Fruit fly (Drosophila melanogaster) whole organism, larva: ENCODE measurements around the gene Lmx1a.

Experiments used
- noc ChIP-seq: fragments of 200-800 bp; sonication (Bioruptor generic); optimal IDR thresholded peaks from 3 replicates; lab custom pipeline; 2019; ENCODE audit warnings: missing biosample characterization, mild to moderate bottlenecking, missing genetic modification characterization, moderate library complexity

The Lmx1a gene

DNA sequence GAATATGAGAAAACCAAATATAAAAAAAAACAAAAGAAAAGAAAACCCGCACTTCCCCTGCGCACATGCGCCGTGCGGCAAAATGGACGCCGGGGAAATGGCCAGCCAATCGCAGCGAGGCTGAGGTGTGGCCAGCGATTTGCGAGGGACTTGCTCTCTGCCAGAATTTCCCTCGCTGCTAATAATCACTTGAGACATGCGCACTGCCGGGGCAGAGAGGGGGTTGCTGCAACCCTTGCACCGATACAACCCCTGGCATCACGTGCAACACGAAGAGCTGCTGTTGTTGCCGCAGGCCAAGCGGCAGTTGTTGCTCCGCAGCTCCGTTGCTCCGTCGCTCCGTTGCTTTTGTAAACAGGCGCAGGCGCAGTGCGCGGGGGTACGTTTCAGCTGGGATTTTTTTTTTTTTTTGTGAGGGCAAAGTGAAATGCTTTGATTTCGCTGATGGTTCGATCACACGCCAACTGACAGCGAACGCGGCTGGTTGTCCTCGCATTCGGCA, at the start of gene Lmx1a:
TSS of gene Lmx1a (plus strand) at position 452 of the 502 bp plus-strand sequence.
- TF ChIP-seq noc (tag; lab: Kevin White, UChicago): no peak

DNA sequence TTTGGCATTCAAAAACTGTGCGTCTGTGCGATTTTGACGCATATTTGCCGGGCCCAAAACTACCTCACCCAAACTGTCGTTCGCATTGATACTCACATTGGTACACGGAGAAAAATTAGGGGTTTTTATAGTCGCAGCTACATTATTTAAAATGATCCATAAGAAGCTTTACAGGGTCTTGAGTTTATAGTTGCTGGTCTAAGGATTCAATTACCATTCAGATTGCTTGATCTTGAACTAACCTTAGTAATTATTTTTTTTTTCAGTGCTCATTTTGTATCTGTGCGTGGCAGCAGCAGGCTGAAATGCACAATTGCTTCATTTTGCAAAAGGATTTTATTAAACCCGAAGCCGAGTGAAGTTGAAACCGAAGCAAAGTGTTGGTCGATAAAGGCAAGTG, 41.7 kb upstream of the Lmx1a start:
- TF ChIP-seq noc (tag; lab: Kevin White, UChicago): no peak

DNA sequence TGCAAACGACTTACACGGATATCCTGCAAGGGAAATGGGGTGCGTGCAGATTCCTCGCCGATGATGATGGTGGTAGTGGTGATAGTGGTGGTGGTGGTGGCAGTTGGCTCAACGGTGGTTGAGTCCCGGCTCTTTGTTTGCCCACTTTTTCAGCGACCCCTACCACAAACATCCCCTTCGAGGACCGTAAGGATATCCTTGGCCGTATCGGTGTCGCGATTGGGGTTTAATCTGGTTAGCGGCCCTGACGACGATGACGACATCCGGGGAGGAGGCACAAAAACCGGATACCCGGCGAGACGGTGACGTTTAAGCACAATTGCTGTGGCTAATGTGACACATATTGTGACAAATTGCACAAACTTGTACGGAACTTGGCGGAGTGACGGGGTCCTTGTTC, 39.4 kb upstream of the Lmx1a start:
- no peak for TF ChIP-seq noc (tag; lab: Kevin White, UChicago)

DNA sequence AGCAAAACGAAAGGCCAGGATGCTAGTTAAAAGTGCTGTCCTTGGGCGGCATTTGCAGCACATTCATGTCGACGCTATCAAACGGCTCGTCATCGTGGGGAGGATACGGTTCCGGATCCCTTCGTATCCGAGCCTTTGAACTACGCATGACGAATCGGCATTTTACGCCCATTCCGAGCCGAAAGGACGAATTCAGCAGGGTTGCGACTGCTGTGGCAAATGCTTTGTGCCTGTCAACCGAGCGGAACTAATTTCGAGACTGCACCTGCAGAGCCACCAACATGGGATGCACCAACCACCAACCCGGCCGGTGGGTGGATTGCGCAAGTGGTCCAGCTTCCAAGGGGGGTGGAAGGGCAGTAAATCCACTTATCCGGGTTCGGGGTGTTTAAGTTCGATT, 38.5 kb upstream of the Lmx1a start:
- TF ChIP-seq noc (tag; lab: Kevin White, UChicago): no peak

DNA sequence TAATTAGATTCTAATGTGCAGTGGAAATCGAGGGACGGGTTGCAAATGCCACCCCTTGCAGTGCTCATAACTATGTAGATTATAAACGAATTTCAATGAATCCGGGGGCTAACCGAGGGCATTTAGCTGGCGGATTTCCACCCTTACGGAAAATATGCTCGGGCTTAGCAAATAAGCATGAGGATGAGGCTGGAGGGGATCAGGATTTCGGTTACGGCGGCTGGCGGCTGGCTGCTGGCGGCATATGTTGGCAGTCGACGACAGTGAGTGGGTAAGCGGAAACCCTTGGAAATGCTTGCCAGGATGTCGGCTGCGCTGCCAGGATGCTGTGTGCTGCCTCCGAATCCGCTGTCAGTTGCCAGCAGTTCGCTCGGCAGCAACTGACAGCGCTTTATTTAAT, 34.4 kb upstream of the Lmx1a start:
- no peak for TF ChIP-seq noc (tag; lab: Kevin White, UChicago)

DNA sequence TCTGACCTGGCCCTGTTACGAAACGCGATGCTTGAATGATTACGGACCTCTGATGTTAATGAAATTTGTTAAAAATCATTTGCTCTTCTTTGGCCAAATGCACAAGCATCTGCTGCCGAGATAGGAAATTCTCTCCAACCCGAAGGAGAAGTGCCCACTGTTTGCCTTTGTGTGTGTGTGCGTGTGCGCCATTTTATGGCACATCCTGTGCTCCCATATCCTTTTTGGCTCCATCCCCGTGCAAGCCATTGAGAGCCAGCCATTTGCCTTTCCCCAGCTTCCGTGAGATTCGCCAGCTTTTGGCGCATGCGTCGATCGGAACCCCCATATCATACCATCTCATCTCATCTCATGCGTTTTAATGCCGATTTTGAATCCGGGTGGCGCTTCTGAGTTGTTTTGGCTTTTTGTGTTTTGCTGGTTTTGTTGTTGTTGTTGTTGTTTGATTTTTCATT, 32.9 kb upstream of the Lmx1a start, which contains the start of gene CG4328:
TSS of gene CG4328 (minus strand) at position 51 of the 455 bp plus-strand sequence.
- TF ChIP-seq noc (tag; lab: Kevin White, UChicago): no peak

DNA sequence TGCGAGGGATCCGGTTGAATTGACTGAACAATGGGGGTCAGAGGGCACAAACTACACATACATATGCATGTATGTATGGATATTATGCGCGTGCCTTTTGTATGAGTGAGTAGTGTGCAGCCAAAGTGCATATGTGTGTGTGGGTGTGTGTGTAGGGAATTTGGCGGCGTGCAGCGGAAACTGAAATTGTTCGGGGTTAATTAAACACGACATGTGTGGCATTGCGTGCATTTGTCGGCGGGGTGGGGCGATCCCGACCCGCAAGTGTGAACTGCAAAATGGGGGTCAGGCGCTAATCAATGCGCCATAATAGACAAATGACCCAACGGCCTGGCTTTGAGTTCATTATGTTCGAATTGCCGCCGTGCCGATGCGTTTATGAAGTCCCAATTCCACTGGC, 30.9 kb upstream of the Lmx1a start:
- no peak for TF ChIP-seq noc (tag; lab: Kevin White, UChicago)

DNA sequence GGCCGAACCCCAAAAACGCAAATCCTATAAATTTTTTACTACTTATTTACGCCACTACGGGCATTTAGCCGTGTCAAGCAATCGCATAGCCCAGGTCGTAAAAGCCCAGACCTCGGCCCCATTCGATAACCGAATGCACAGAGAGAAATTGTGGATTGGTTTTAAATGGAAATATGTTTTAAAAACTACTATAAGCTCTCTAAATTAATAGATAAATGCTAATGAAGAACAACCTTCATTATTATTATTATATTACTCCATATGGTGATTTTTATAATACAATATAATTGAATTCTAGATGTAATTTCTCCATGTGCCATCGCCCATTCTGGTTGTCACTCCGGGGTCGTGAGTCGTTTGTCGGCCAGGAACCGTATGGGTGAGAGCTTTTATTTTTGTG, 23.1 kb upstream of the Lmx1a start:
- no peak for TF ChIP-seq noc (tag; lab: Kevin White, UChicago)

DNA sequence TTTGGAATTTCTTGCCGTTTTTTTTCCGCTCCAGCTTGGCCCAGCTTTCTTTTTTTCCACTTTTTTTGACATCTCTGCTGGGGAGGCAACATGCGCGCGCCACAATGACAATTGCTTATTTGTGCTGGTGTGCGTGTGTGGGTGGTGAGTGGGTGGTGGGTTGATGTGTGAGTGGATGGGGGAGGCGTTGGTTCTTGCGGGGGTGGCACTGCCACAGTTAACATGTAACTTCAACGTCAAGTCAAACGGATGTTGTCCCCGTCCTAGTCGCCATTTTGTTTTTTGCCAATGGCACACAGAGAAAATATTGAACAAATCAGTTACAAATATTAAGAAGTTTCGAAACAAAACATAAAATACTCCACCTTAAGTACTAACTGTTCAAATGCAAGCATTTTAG, 18.5 kb upstream of the Lmx1a start, which contains the start of gene CG44355:
TSS of gene CG44355 (plus strand) at position 301 of the 400 bp plus-strand sequence.
- TF ChIP-seq noc (tag; lab: Kevin White, UChicago): no peak

DNA sequence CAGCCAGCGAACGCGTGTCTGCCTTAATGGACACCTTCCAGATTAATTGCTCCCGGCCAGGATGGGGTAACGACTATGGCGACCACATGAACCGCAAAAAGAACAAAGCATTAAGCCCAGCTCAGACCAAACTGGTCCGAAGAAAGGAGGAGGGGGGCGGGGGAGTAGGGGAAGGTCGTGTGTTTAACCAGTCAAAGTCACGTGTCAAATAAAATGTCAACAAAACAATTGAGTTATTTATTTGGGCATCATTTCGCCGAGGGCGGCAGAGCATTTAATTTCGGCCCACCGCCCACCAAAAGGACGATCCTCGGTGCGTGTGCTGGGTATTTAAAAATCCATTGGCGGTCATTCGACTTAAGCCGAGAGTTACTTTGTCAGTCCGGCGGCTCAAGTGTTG, 15.8 kb upstream of the Lmx1a start:
- no peak for TF ChIP-seq noc (tag; lab: Kevin White, UChicago)

DNA sequence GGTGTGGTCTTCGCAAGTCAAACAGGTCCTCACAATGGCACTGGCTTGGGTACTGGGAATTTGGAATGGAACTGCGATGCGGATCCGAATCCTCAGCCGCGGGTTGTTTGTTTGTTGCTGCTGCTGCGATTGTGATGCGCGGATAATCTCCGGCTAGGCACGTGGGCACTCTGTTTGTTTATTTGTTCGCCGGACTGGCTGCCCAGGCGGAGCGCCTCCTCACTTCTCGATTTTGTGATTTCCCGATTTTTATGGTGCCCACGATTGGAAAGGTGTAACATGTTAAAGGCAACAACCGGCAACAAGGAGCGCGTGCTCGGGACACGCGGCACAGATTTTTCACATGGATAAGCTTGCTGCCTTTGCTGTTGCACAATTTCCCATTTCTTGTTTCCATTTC, 9.2 kb upstream of the Lmx1a start:
- no peak for TF ChIP-seq noc (tag; lab: Kevin White, UChicago)

DNA sequence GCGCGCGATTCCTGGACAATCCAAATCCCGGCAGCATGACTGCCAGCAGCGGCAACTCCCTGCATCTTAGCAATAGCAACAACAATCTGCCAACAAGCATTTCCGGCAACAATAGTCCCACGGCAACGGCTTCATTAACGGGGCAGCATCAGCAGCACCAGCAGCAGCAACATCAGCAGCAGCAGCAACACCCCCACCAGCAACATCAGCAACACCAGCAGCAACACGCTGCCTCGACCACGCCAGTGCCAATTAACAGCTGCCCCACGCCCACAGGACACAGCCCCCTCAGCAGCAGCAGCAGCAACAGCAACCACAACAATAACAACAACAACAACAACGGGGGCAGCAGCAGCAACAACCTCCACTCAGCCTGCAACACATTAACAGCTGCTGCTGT, 517 bp downstream of the Lmx1a start:
- no peak for TF ChIP-seq noc (tag; lab: Kevin White, UChicago)

DNA sequence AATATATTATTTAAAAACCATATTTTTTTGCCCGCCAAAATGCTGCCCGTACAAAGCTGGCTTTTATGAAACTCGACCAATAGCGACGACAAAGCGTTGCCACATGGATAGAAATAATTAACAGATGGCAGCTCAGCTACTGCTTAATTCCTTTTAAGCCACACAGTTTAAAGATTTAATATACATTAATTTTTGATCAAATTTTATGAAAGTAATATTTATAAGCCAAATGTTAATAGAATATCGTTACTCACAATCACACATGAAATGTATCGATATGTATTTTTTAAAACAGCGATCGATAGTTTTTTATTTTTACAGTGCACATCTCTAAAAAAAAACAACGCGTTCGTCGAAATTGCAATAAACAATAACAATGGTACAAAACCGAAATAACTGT, 7.3 kb downstream of the Lmx1a start, which contains the start of gene CG10418:
TSS of gene CG10418 (plus strand) at position 338 of the 400 bp plus-strand sequence.
- no peak for TF ChIP-seq noc (tag; lab: Kevin White, UChicago)

DNA sequence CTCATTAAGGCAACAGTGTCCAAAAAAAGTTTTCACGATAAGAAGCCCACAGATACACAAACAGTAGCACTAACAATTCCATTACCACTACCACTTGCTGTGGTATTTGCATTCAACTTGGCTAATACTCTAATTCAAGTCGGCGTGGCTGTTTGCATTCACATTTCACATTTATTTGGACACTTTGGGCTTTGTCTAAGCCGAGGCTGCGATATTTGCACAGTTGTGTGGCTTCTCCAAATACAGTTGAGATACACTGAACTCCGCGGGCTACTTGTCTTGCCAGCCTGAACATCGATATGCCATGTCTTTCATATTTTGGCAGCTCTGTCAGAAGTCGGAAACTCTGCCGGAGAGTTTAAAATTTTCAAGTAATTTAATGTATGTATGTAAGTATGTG, 21.3 kb downstream of the Lmx1a start:
- TF ChIP-seq noc (tag; lab: Kevin White, UChicago): peak; percentile 53

DNA sequence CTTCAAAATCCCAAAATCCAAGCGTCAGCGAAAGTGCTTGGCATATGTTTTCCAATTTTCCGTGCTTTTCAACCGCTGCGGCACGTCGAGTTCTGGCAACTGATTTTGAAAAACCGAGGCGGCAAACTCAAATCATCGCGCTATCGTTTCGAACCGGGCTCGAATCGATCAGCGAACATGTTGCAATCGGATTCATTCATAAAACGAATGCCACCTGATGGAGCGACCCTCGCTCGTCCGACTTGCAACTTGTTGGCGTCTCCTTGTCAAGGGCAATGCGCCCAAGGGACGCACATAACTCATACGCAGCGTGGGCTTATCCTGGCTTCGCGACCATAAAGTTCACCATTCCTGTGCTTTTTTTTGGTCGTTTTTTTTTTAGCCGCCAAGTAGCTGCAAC, 22.4 kb downstream of the Lmx1a start, which contains the start of gene CrzR:
TSS of gene CrzR (minus strand) at position 105 of the 400 bp plus-strand sequence.
- TF ChIP-seq noc (tag; lab: Kevin White, UChicago): no peak

DNA sequence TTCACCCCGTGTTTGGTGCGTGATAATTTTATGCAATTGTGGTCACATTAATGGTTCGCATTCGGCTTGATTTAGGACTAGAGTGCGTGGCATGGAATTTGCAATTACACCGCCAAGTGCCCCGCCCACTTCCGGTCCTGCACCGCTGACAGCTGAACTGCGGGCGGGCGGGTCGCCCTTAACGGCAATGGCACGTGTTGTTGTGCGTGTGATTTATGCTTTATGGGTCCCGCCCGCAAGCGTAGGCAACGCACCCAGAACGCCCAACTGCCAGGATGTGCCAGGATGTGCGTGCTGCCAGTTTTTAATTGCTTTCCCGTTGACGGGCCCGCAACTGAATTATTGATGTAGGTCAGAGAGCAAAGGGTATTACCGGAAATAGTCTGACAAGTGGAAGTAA, 34.7 kb downstream of the Lmx1a start:
- TF ChIP-seq noc (tag; lab: Kevin White, UChicago): no peak

DNA sequence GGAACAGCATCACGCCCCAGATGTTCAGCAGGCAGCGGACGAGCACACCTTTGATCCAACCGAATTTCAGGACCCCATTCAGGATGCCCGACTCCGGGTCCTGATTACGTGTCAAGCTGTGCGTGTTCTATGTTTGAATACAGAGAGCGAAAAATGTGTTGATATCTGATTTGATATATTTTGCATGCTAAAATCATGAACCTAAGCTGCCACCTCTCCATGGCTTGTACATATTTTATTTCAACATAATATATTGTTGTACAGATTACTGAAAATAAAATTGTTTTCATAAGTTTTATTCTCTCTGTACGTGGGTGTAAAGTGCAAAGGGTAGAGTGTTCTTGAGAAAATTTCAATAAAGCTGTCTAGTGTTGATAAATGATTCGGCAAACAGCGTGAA, 45.4 kb downstream of the Lmx1a start:
- no peak for TF ChIP-seq noc (tag; lab: Kevin White, UChicago)

DNA sequence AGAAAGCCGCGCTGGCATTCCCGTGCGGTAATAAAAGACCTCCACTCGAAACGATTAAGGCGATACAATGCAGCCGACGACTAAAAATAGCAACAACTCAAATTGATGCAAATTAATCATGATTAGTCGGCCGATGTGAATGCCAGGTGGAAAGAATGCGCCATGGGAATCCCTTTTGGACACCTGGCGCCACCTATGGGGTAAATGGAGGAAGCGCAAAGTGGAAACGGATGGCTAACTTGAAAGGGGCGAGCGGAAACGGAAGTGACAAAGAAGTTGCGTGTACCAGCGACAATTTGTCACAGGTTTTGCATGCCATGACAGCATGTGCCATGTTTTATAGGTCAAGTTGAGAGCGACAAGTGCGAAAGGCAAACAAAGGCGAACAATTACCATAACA, 51.6 kb downstream of the Lmx1a start:
- no peak for TF ChIP-seq noc (tag; lab: Kevin White, UChicago)
